In the genomic region with DNA sequence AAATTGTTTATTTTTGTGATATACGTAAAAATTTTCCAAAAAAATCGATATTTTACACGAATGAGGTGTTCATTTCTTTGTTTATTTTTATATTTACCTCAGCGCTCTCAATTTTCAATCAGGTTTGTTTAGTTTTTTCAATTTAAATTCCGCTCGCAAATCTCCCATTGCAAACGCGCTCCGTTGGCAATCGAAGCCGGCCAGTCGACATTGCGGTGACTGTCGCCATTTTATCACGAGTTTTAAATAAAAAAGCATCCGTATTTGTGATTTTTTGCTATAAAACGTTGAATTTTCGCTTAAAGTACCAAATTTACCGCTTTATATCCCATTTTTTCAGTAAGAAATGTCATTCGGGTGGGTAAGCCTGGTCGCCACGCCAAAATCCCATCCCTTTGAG, we compare ENCODE assay signal across 1 worm cellular context.
TF ChIP-seq lines count a peak whose summit lies in the region.

Gene slmp-1 (plus strand): TSS at position 335 of the 400 bp plus-strand sequence.

TF ChIP-seq in whole organism, L1 larva, 84 proteins besides CTCF, POLR2A, EP300 and RAD21 (continued from another document):
- TF ChIP-seq lin-35 (GFP tag; optimal IDR thresholded peaks at IDR 0.05; lab: Kevin White, UChicago) = peak; percentile 91 to 96
- no peak for TF ChIP-seq C34B4.2 (tag; optimal IDR thresholded peaks at IDR 0.05; lab: Kevin White, UChicago)
- no peak for TF ChIP-seq ces-1 (GFP tag; optimal IDR thresholded peaks at IDR 0.05; lab: Kevin White, UChicago)
- TF ChIP-seq ets-5 (GFP tag; IDR thresholded peaks at IDR 0.05; lab: Robert Waterston, UW) = no peak
- TF ChIP-seq fos-1 (tag; optimal IDR thresholded peaks at IDR 0.05; lab: Kevin White, UChicago) = no peak
TF ChIP-seq in whole organism, L1 larva: peak in this region for 27.
